Fruit fly (Drosophila melanogaster) whole organism, adult: Measurements from ENCODE around the gene SdhAL.

ENCODE experiments used
- CG11617 ChIP-seq: fragments of 200-800 bp; sonication (Bioruptor generic); optimal IDR thresholded peaks from 2 replicates; lab custom pipeline; 2017; ENCODE audit warnings: mild to moderate bottlenecking, missing biosample characterization, missing genetic modification reagents, missing genetic modification characterization
- CG33017 ChIP-seq: fragments of 200-800 bp; sonication (Bioruptor generic); optimal IDR thresholded peaks from 2 replicates; lab custom pipeline; 2018; ENCODE audit warnings: missing biosample characterization, mild to moderate bottlenecking, missing genetic modification characterization, moderate library complexity
- CG5204 ChIP-seq: fragments of 200-800 bp; sonication (Bioruptor generic); optimal IDR thresholded peaks from 2 replicates; lab custom pipeline; 2016; ENCODE audit warnings: missing biosample characterization, missing genetic modification characterization
- Crg-1 ChIP-seq: fragments of 200-800 bp; sonication (Bioruptor generic); optimal IDR thresholded peaks from 2 replicates; lab custom pipeline; 2016; ENCODE audit warnings: missing biosample characterization, missing genetic modification characterization
- Hr96 ChIP-seq: fragments of 200-800 bp; sonication (Bioruptor generic); optimal IDR thresholded peaks from 2 replicates; lab custom pipeline; 2016; ENCODE audit warnings: missing biosample characterization, missing genetic modification characterization
- Mnt ChIP-seq: fragments of 200-800 bp; sonication (Bioruptor generic); optimal IDR thresholded peaks from 2 replicates; lab custom pipeline; 2016; ENCODE audit warnings: missing biosample characterization, mild to moderate bottlenecking, missing genetic modification characterization
- bab1 ChIP-seq: fragments of 200-800 bp; sonication (Bioruptor generic); optimal IDR thresholded peaks from 3 replicates; lab custom pipeline; 2019; ENCODE audit warnings: missing biosample characterization, mild to moderate bottlenecking, missing genetic modification characterization, moderate library complexity
- cnc ChIP-seq, 2 experiments: fragments of >200 bp; optimal IDR thresholded peaks; 2 replicates each; lab custom pipeline; 2017
- kay ChIP-seq: fragments of 200-800 bp; sonication (Bioruptor generic); peaks from one replicate; lab custom pipeline; 2016; ENCODE audit warnings: missing biosample characterization, missing genetic modification characterization, borderline replicate concordance
- tj ChIP-seq: fragments of 200-800 bp; sonication (Bioruptor generic); optimal IDR thresholded peaks from 3 replicates; lab custom pipeline; 2017; ENCODE audit warnings: missing biosample characterization, mild to moderate bottlenecking, missing genetic modification characterization, moderate library complexity
- toe ChIP-seq: fragments of 200-800 bp; sonication (Bioruptor generic); optimal IDR thresholded peaks from 2 replicates; lab custom pipeline; 2016; ENCODE audit warnings: missing biosample characterization, missing genetic modification characterization

DNA sequence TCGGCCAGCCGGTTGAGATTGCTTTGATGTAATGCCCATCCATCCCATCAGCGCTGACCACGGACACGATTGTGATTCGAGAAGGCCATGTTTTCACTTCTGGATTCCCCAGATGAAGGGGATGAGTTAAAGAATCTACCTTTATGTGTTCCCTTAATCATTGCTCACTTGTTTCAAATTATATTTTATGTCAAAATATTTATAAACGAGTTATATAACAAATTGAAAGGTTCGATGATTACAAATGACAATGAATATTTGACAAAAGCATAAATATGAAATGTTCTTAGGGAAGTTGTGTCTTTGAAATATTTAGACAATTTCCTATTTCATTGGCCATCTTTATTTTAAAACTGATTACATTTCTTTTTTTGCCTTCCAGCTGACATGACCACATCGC, 7.1 kb upstream of the SdhAL start:
- TF ChIP-seq toe (no peak), Hr96 (GFP tag; lab: Kevin White, UChicago) (no peak), cnc (optimal IDR thresholded peaks at IDR 0.05; lab: Kevin White, UChicago) (no peak), kay (GFP tag; lab: Kevin White, UChicago) (no peak), Mnt (GFP tag; lab: Kevin White, UChicago) (no peak), Crg-1 (no peak), bab1 (GFP tag; lab: Kevin White, UChicago) (no peak), CG11617 (GFP tag; lab: Kevin White, UChicago) (no peak), CG5204 (GFP tag; lab: Kevin White, UChicago) (no peak), tj (GFP tag; lab: Kevin White, UChicago) (no peak), CG33017 (no peak)
